Fruit fly (Drosophila melanogaster) whole organism: Measurements from ENCODE around the gene Polr1C.

Experiments
- CG8478 ChIP-seq: fragments of >200 bp; optimal IDR thresholded peaks from 2 replicates; lab custom pipeline; 2018; ENCODE audit warnings: inconsistent platforms
- pan ChIP-seq: fragments of >200 bp; optimal IDR thresholded peaks from 2 replicates; lab custom pipeline; 2017

DNA sequence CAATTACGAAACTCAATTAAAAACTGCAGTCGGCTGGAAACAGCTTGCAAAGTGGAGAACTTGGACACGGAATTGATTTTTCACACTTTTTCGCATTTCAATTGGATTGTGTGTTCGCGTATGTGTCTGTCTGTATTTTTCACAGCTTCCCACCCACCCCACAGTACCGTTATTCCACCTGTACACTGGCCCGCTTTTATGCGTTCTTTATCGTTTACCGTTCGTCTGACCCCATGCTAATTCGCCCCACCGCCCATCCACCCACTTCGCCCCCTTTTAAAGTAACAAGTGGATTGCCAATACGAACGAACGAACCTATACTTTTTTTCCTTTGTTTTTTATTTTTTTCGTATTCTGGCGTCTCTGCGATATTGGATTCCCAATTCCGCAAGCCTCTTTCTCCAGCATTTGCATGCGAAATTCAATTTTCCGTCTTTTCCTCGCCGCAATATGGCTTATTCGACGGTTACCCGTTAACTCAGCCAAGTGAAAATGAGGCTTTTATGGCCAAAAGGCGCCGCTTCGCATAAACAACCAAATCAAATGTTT lies 13.4 kb downstream of the Polr1C start:
- TF ChIP-seq CG8478 (lab: Kevin White, UChicago) (no peak), pan (no peak)
